Worm (Caenorhabditis elegans): ENCODE results near the gene let-2.

The let-2 gene

DNA sequence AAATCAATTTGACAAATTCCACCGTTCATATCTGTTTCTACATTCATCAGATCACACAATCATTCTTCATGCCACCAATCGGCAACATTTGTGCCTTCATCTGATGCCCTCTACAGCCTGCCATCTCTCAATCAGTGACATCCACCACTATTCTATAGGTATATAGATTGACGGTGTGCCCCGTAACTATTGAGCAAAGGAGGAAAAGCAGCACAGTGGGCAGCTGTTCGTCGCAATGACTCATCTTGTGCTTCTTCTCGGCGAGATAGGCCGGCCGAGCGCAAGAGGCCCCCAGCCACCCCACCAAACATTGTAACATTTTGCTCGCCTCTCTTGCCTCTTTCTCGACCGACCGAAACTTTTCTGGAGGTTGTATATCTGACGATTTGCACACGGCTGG is 3.0 kb upstream of the let-2 start:
- TF ChIP-seq F13H6.1 (tag; optimal IDR thresholded peaks at IDR 0.05), result peak; percentile 84
- TF ChIP-seq skn-1 (tag; optimal IDR thresholded peaks at IDR 0.05), result no peak
- TF ChIP-seq C34F6.9 (tag; optimal IDR thresholded peaks at IDR 0.05), result peak; percentile 33
- no peak for TF ChIP-seq nhr-25 (tag; optimal IDR thresholded peaks at IDR 0.05)
- TF ChIP-seq sma-9 (GFP tag; optimal IDR thresholded peaks at IDR 0.05), result peak; percentile 63
- no peak for TF ChIP-seq sma-9 (tag; optimal IDR thresholded peaks at IDR 0.05)
- TF ChIP-seq nhr-129 (tag; optimal IDR thresholded peaks at IDR 0.05), result peak; percentile 52
- no peak for TF ChIP-seq crh-2 (tag; optimal IDR thresholded peaks at IDR 0.05)
- no peak for TF ChIP-seq unc-55 (GFP tag; optimal IDR thresholded peaks at IDR 0.05)
- peak in 1 of 2 experiments; percentile 30 for TF ChIP-seq lsy-2 (tag; optimal IDR thresholded peaks at IDR 0.05)
- peak; percentile 4 for TF ChIP-seq fos-1 (tag; optimal IDR thresholded peaks at IDR 0.05)
- TF ChIP-seq ztf-1 (GFP tag; conservative IDR thresholded peaks at IDR 0.05), result no peak
- no peak for TF ChIP-seq nhr-237 (tag; optimal IDR thresholded peaks at IDR 0.05)

DNA sequence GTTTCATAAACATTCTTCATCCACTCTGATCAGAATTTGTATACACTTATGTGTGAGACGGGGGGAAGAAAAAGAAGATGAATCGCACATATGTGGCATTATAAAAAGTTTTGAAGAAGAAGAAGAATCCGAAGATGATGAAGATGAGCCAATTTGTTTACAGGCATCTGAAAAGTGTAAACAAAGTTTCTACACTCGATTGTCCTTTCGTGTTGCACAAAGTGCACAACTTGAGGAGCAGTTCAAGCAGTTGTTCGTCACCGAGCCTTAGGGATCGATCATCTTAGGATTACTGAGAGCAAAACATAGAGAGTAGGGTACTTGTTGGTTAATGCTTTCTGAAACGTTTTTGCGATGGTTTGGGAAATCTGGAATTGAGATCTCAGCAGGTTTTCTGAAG is 2.0 kb upstream of the let-2 start:
- no peak for TF ChIP-seq gmeb-1 (tag; optimal IDR thresholded peaks at IDR 0.05)
- TF ChIP-seq ZK546.5 (tag; optimal IDR thresholded peaks at IDR 0.05), result no peak
- TF ChIP-seq nhr-129 (tag; optimal IDR thresholded peaks at IDR 0.05), result no peak
- TF ChIP-seq nhr-11 (tag; optimal IDR thresholded peaks at IDR 0.05), result no peak
- no peak for TF ChIP-seq nhr-6 (tag; optimal IDR thresholded peaks at IDR 0.05)
- no peak for TF ChIP-seq lsy-2 (tag; optimal IDR thresholded peaks at IDR 0.05)
- TF ChIP-seq skn-1 (tag; optimal IDR thresholded peaks at IDR 0.05), result no peak
- no peak for TF ChIP-seq nhr-23 (tag; optimal IDR thresholded peaks at IDR 0.05)
- TF ChIP-seq ama-1 (optimal IDR thresholded peaks at IDR 0.05), result no peak
- TF ChIP-seq mab-5 (tag; optimal IDR thresholded peaks at IDR 0.05), result no peak
- TF ChIP-seq F13H6.1 (tag; optimal IDR thresholded peaks at IDR 0.05), result no peak
- TF ChIP-seq egl-27 (tag; optimal IDR thresholded peaks at IDR 0.05), result no peak
- no peak for TF ChIP-seq aly-2 (tag; optimal IDR thresholded peaks at IDR 0.05)
- TF ChIP-seq ztf-1 (GFP tag; conservative IDR thresholded peaks at IDR 0.05), result no peak
- TF ChIP-seq dmd-4 (tag; optimal IDR thresholded peaks at IDR 0.05), result no peak
- TF ChIP-seq ceh-16 (tag; optimal IDR thresholded peaks at IDR 0.05), result no peak
- no peak for TF ChIP-seq Y55F3AM.14 (GFP tag; optimal IDR thresholded peaks at IDR 0.05)

DNA sequence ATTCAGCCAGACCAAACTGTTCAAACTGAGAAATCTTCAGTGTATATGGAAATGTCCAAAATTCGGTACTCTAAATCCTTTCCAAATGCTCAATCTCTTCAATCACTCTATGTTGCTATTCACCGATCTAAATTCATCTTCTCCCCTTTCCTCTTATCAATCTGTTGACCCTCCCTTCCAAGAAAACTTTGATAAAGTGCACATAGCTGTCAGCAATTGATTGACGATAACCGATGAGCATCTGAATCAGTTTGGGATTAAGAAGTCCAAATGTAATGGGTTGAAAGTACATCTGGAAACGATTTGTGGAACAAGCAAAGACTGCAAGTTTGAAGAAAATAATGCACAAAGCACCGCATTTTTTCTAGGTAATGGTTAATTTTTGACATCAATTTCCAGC is 833 bp upstream of the let-2 start:
- TF ChIP-seq sma-9 (GFP tag; optimal IDR thresholded peaks at IDR 0.05) (peak; percentile 36), sma-9 (tag; optimal IDR thresholded peaks at IDR 0.05) (no peak), egl-27 (tag; optimal IDR thresholded peaks at IDR 0.05) (no peak)

DNA sequence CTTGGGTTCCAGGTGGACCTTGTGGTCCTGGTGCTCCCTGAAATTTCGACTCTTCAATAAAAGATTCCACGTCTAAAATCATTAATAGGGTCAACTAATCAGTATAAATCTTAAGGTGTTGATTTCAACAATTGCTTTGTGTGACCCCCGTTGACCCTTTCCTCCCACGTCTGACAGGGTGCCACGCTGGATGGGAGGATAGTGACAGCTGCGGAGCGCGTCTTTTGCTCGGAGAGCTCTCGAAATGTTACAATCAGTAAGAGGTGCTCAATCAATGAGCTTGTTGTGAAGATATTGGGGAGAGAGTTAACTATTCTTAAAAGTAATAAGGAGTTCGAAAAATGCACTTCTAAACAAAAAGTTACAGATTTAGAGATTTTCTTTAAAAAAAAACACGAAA is 778 bp downstream of the let-2 start:
- peak; percentile 44 for TF ChIP-seq sma-9 (GFP tag; optimal IDR thresholded peaks at IDR 0.05)
- no peak for TF ChIP-seq sma-9 (tag; optimal IDR thresholded peaks at IDR 0.05)
- TF ChIP-seq unc-62 (GFP tag; optimal IDR thresholded peaks at IDR 0.05), result no peak

DNA sequence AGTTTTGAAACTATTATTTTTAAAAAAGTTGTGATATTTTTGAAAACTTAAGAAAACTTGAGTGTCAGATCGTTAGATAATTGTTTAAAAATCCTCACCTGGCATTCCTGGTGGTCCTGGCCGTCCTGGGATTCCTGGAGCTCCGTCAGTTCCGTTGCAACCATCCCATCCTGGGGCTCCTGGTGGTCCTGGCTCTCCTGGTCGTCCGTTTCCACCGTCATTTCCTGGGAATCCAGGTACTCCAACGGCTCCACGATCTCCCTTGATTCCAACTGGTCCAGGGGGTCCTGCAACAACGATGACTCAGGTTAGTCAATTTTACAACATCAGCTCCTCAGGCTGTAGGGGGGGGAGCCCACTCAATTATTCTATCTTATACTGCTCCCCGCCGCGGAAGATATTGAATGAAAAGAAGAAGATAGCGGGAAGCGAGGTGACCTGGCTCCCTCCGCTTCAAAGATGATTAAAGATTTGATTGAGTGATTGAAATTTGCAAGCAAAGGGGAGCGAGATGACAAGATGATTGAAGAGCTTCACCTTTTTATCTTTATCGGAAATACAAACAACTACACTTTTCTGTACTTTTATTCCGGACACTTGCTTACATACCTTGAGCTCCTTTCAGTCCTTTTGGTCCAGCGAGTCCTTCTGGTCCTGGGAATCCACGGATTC is 1.3 kb downstream of the let-2 start:
- TF ChIP-seq unc-39 (tag; optimal IDR thresholded peaks at IDR 0.05) (no peak), sma-9 (GFP tag; optimal IDR thresholded peaks at IDR 0.05) (peak; percentile 58), sma-9 (tag; optimal IDR thresholded peaks at IDR 0.05) (no peak), elt-3 (tag; optimal IDR thresholded peaks at IDR 0.05) (no peak), nhr-10 (tag; optimal IDR thresholded peaks at IDR 0.05) (no peak)

DNA sequence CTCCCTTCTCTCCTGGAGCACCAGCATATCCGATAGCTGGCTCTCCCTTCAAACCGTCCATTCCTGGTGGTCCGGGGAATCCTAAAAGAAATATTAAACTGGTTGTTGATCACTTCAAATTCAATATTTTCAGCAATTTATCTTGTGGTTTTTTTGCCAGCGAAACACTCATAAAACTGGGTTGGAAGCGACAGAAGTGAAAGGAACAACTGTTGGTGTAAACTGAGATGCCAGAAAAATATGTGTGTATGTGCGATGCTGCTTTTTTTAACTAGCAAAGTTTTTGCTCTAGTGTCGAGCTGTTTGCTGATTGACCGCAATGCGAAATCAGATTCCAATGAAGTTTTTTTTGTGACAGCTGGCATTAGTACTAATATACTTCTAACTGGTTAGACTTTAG is 1.9 kb downstream of the let-2 start:
- TF ChIP-seq mbf-1 (tag; optimal IDR thresholded peaks at IDR 0.05) (no peak), unc-55 (GFP tag; optimal IDR thresholded peaks at IDR 0.05) (no peak)

DNA sequence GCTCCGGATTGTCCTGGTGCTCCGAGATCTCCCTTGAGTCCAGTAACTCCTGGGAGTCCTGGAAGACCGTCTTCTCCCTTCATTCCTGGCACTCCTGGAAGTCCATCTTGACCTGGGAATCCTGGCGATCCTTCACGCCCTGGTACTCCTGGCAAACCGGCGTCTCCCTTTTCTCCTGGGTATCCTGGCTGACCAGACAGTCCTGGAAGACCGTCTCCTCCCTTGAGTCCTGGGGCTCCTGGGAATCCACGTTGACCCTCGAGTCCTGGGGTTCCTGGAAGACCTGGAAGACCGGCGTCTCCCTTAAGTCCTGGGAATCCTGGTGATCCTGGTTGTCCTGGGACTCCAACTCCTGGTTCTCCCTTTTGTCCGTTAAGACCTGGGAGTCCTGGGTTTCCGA is 5.1 kb downstream of the let-2 start:
- no peak for TF ChIP-seq C34F6.9 (tag; optimal IDR thresholded peaks at IDR 0.05)
- no peak for TF ChIP-seq sma-9 (GFP tag; optimal IDR thresholded peaks at IDR 0.05)
- TF ChIP-seq sma-9 (tag; optimal IDR thresholded peaks at IDR 0.05), result no peak
- TF ChIP-seq Y55F3AM.14 (GFP tag; optimal IDR thresholded peaks at IDR 0.05), result no peak
- no peak for TF ChIP-seq ztf-11 (tag; optimal IDR thresholded peaks at IDR 0.05)
- TF ChIP-seq ztf-4 (tag; optimal IDR thresholded peaks at IDR 0.05), result no peak
- no peak for TF ChIP-seq fos-1 (tag; optimal IDR thresholded peaks at IDR 0.05)
- TF ChIP-seq skn-1 (tag; optimal IDR thresholded peaks at IDR 0.05), result no peak
- no peak for TF ChIP-seq crh-2 (tag; optimal IDR thresholded peaks at IDR 0.05)
- TF ChIP-seq peb-1 (tag; optimal IDR thresholded peaks at IDR 0.05), result no peak
- no peak for TF ChIP-seq nhr-12 (tag; optimal IDR thresholded peaks at IDR 0.05)
- TF ChIP-seq F13H6.1 (tag; optimal IDR thresholded peaks at IDR 0.05), result no peak
- no peak for TF ChIP-seq ztf-1 (GFP tag; conservative IDR thresholded peaks at IDR 0.05)
- TF ChIP-seq lin-13 (GFP tag; optimal IDR thresholded peaks at IDR 0.05), result no peak
